Worm (Caenorhabditis elegans) whole organism, young adult: ENCODE measurements around the gene ZK1307.7.

Experiments used
- B0035.1 ChIP-seq: sonication (generic microtip); optimal IDR thresholded peaks from 2 replicates; lab custom pipeline; 2016; ENCODE audit warnings: missing genetic modification characterization, mild to moderate bottlenecking, missing compliant biosample characterization, missing genotype, missing genetic modification reagents
- B0336.3 ChIP-seq: fragments of 200-800 bp; sonication (Bioruptor generic); IDR thresholded peaks from 2 replicates; pipeline ENCODE4 v1.3.6; 2022; ENCODE audit warnings: missing genetic modification characterization, missing compliant biosample characterization
- F55B11.4 ChIP-seq: sonication (generic microtip); optimal IDR thresholded peaks from 2 replicates; lab custom pipeline; 2016; ENCODE audit warnings: missing compliant biosample characterization, missing genetic modification characterization, borderline replicate concordance; ENCODE audit not compliant: insufficient read depth
- Y53G8AR.9 ChIP-seq: fragments of 200-800 bp; sonication (Bioruptor generic); conservative IDR thresholded peaks from 2 replicates; pipeline ENCODE4 v1.3.6; 2022; ENCODE audit warnings: missing genetic modification reagents, missing genetic modification characterization, missing compliant biosample characterization
- chd-7 ChIP-seq: sonication (generic microtip); optimal IDR thresholded peaks from 2 replicates; lab custom pipeline; 2016; ENCODE audit warnings: mild to moderate bottlenecking, missing genetic modification characterization, moderate library complexity, missing compliant biosample characterization
- tlf-1 ChIP-seq: fragments of 200-800 bp; sonication (Bioruptor generic); optimal IDR thresholded peaks from 2 replicates; lab custom pipeline; 2018; ENCODE audit warnings: mild to moderate bottlenecking, missing genetic modification characterization, missing compliant biosample characterization

DNA sequence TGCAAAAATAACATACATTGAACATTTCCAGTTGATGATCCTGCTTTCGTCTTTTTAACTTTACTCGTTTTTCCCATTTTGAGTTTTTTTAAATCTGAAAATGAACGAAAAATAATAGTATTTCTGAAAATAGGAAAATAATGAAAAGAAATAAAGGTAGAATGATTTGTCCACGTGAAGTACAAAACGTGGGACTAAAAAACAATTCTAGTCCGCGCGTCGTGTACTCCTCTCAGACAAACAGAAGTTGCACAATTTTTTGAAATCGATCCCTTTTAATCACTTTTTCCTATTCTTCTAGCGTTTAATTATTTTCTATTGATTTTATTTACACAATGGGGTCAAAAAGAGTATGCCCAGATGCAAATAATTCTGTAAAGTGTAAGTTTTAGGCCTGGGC lies 45.3 kb upstream of the ZK1307.7 start, which contains the start of the genes E02H1.1 and tag-124:
- no peak for TF ChIP-seq Y53G8AR.9 (GFP tag; lab: Robert Waterston, UW)
- no peak for TF ChIP-seq tlf-1 (GFP tag; lab: Kevin White, UChicago)
- TF ChIP-seq F55B11.4 (tag; lab: Kevin White, UChicago), result no peak
- no peak for TF ChIP-seq B0336.3 (GFP tag; lab: Robert Waterston, UW)
- TF ChIP-seq B0035.1 (tag; lab: Kevin White, UChicago), result no peak
- peak; percentile 29 for TF ChIP-seq chd-7 (tag; lab: Kevin White, UChicago)
